Fruit fly (Drosophila melanogaster) whole organism, embryonic: Measurements from ENCODE around the gene shv.

Experiments used
- Aef1 ChIP-seq: fragments of 200-800 bp; sonication (Bioruptor generic); IDR thresholded peaks from 3 replicates; pipeline ENCODE4 v1.3.6; 2022; ENCODE audit warnings: missing biosample characterization, missing genetic modification characterization
- BEAF-32 ChIP-seq: fragments of 200-800 bp; sonication (Bioruptor generic); optimal IDR thresholded peaks from 3 replicates; lab custom pipeline; 2017; ENCODE audit warnings: missing biosample characterization, missing genetic modification characterization, mild to moderate bottlenecking, moderate library complexity, missing genetic modification reagents
- CG11504 ChIP-seq: fragments of 200-800 bp; sonication (Bioruptor generic); optimal IDR thresholded peaks from 3 replicates; lab custom pipeline; 2019; ENCODE audit warnings: missing biosample characterization, mild to moderate bottlenecking, missing genetic modification characterization, moderate library complexity
- CG13296 ChIP-seq: fragments of 200-800 bp; sonication (Bioruptor generic); optimal IDR thresholded peaks from 3 replicates; lab custom pipeline; 2018; ENCODE audit warnings: missing biosample characterization, mild to moderate bottlenecking, missing genetic modification characterization
- CG13775 ChIP-seq: fragments of 200-800 bp; sonication (Bioruptor generic); optimal IDR thresholded peaks from 3 replicates; lab custom pipeline; 2017; ENCODE audit warnings: missing biosample characterization, mild to moderate bottlenecking, missing genetic modification characterization
- CG14050 ChIP-seq: fragments of 200-800 bp; sonication (Bioruptor generic); IDR thresholded peaks from 3 replicates; pipeline ENCODE4 v1.3.6; 2022; ENCODE audit warnings: missing biosample characterization, missing genetic modification characterization
- CG15514 ChIP-seq: fragments of 200-800 bp; sonication (Bioruptor generic); optimal IDR thresholded peaks from 3 replicates; lab custom pipeline; 2017; ENCODE audit warnings: missing biosample characterization, missing genetic modification characterization, mild to moderate bottlenecking, moderate library complexity, missing genetic modification reagents
- CG1602 ChIP-seq: fragments of 200-800 bp; sonication (Bioruptor generic); optimal IDR thresholded peaks from 3 replicates; lab custom pipeline; 2016; ENCODE audit warnings: missing biosample characterization, missing genetic modification characterization
- CG1647 ChIP-seq: fragments of 200-800 bp; sonication (Bioruptor generic); optimal IDR thresholded peaks from 3 replicates; lab custom pipeline; 2016; ENCODE audit warnings: missing biosample characterization, missing genetic modification characterization
- CG17568 ChIP-seq: fragments of 200-800 bp; sonication (Bioruptor generic); optimal IDR thresholded peaks from 2 replicates; lab custom pipeline; 2018; ENCODE audit warnings: missing biosample characterization, mild to moderate bottlenecking, missing genetic modification characterization, moderate library complexity
- CG18262 ChIP-seq: fragments of 200-800 bp; optimal IDR thresholded peaks from 3 replicates; lab custom pipeline; 2019; ENCODE audit warnings: missing biosample characterization, mild to moderate bottlenecking, missing genetic modification characterization, moderate library complexity
- CG2202 ChIP-seq: fragments of 200-800 bp; sonication (Bioruptor generic); optimal IDR thresholded peaks from 2 replicates; lab custom pipeline; 2018; ENCODE audit warnings: missing biosample characterization, mild to moderate bottlenecking, missing genetic modification characterization
- CG33213 ChIP-seq: fragments of 200-800 bp; sonication (Bioruptor generic); optimal IDR thresholded peaks from 3 replicates; lab custom pipeline; 2016; ENCODE audit warnings: missing biosample characterization, missing genetic modification characterization
- CG6791 ChIP-seq: fragments of 200-800 bp; sonication (Bioruptor generic); IDR thresholded peaks from 3 replicates; pipeline ENCODE4 v1.3.6; 2022; ENCODE audit warnings: missing biosample characterization, missing genetic modification characterization; ENCODE audit not compliant: partially characterized antibody
- CG8388 ChIP-seq: fragments of 200-800 bp; sonication (Bioruptor generic); optimal IDR thresholded peaks from 2 replicates; lab custom pipeline; 2019; ENCODE audit warnings: missing biosample characterization, mild to moderate bottlenecking, missing genetic modification characterization, moderate library complexity
- CG8765 ChIP-seq: fragments of 200-800 bp; sonication (Bioruptor generic); IDR thresholded peaks from 2 replicates; pipeline ENCODE4 v1.3.6; 2022; ENCODE audit warnings: missing biosample characterization, missing genetic modification characterization
- D ChIP-seq, 2 experiments: fragments of 200-800 bp in 1 of 2; fragments of >200 bp in 1 of 2; sonication (Bioruptor generic) in 1 of 2; optimal IDR thresholded peaks; 2 replicates in 1 of 2; 3 replicates in 1 of 2; lab custom pipeline; 2017; ENCODE audit warnings: mild to moderate bottlenecking in 1 of 2, missing biosample characterization in 1 of 2, missing genetic modification characterization in 1 of 2, missing genetic modification reagents in 1 of 2
- Dad ChIP-seq: fragments of 200-800 bp; sonication (Bioruptor generic); optimal IDR thresholded peaks from 3 replicates; lab custom pipeline; 2016; ENCODE audit warnings: missing biosample characterization, missing genetic modification characterization
- Dfd ChIP-seq, 2 experiments: fragments of >200 bp; optimal IDR thresholded peaks; 2 replicates each; lab custom pipeline; 2017; ENCODE audit warnings: missing biosample characterization in 2 of 2, missing genetic modification characterization in 2 of 2
- Gsc ChIP-seq: fragments of 200-800 bp; sonication (Bioruptor generic); IDR thresholded peaks from 2 replicates; pipeline ENCODE4 v1.3.6; 2022; ENCODE audit warnings: missing biosample characterization, missing genetic modification characterization
- Kr ChIP-seq: fragments of 200-800 bp; sonication (Bioruptor generic); optimal IDR thresholded peaks from 2 replicates; lab custom pipeline; 2017; ENCODE audit warnings: missing biosample characterization, mild to moderate bottlenecking, missing genetic modification characterization
- Max ChIP-seq: fragments of 200-800 bp; sonication (Bioruptor generic); optimal IDR thresholded peaks from 2 replicates; lab custom pipeline; 2016; ENCODE audit warnings: missing biosample characterization, mild to moderate bottlenecking, missing genetic modification characterization
- Pdp1 ChIP-seq, 2 experiments: fragments of 200-800 bp; sonication (Bioruptor generic); optimal IDR thresholded peaks; 3 replicates each; lab custom pipeline; 2016; ENCODE audit warnings: missing biosample characterization in 2 of 2, missing genetic modification characterization in 2 of 2, mild to moderate bottlenecking in 1 of 2, moderate library complexity in 1 of 2
- Ravus ChIP-seq: fragments of 200-800 bp; sonication (Bioruptor generic); IDR thresholded peaks from 2 replicates; pipeline ENCODE4 v1.3.6; 2022; ENCODE audit warnings: missing biosample characterization, missing genetic modification characterization
- Side ChIP-seq: fragments of 200-800 bp; sonication (Bioruptor generic); optimal IDR thresholded peaks from 2 replicates; lab custom pipeline; 2016; ENCODE audit warnings: missing biosample characterization, missing genetic modification characterization
- Xrp1 ChIP-seq: fragments of 200-800 bp; sonication (Bioruptor generic); IDR thresholded peaks from 2 replicates; pipeline ENCODE4 v1.3.6; 2022; ENCODE audit warnings: missing biosample characterization, missing genetic modification characterization
- amos ChIP-seq: fragments of 200-800 bp; sonication (Bioruptor generic); IDR thresholded peaks from 2 replicates; pipeline ENCODE4 v1.3.6; 2022; ENCODE audit warnings: missing biosample characterization, missing genetic modification characterization; ENCODE audit not compliant: partially characterized antibody
- az2 ChIP-seq: fragments of 200-800 bp; sonication (Bioruptor generic); optimal IDR thresholded peaks from 3 replicates; lab custom pipeline; 2016; ENCODE audit warnings: missing biosample characterization, missing genetic modification characterization
- bbx ChIP-seq: fragments of 200-800 bp; sonication (Bioruptor generic); IDR thresholded peaks from 2 replicates; pipeline ENCODE4 v1.3.6; 2022; ENCODE audit warnings: missing biosample characterization, missing genetic modification characterization; ENCODE audit not compliant: partially characterized antibody
- chinmo ChIP-seq: fragments of 200-800 bp; sonication (Bioruptor generic); IDR thresholded peaks from 4 replicates; pipeline ENCODE4 v1.3.6; 2022; ENCODE audit warnings: missing biosample characterization, missing genetic modification characterization; ENCODE audit not compliant: partially characterized antibody
- crc ChIP-seq: fragments of 200-800 bp; sonication (Bioruptor generic); optimal IDR thresholded peaks from 2 replicates; lab custom pipeline; 2016; ENCODE audit warnings: missing biosample characterization, missing genetic modification characterization
- disco-r ChIP-seq: fragments of 200-800 bp; sonication (Bioruptor generic); optimal IDR thresholded peaks from 2 replicates; lab custom pipeline; 2016; ENCODE audit warnings: missing biosample characterization, missing genetic modification characterization
- dmrt11E ChIP-seq: fragments of 200-800 bp; sonication (Bioruptor generic); optimal IDR thresholded peaks from 3 replicates; lab custom pipeline; 2018; ENCODE audit warnings: missing biosample characterization, mild to moderate bottlenecking, missing genetic modification characterization, moderate library complexity
- gem ChIP-seq: fragments of 200-800 bp; sonication (Bioruptor generic); optimal IDR thresholded peaks from 2 replicates; lab custom pipeline; 2019; ENCODE audit warnings: missing biosample characterization, mild to moderate bottlenecking, missing genetic modification characterization, moderate library complexity
- kay ChIP-seq: fragments of 200-800 bp; sonication (Bioruptor generic); optimal IDR thresholded peaks from 2 replicates; lab custom pipeline; 2016; ENCODE audit warnings: missing biosample characterization, missing genetic modification characterization
- lov ChIP-seq, 2 experiments: fragments of 200-800 bp in 1 of 2; fragments of >200 bp in 1 of 2; sonication (Bioruptor generic) in 1 of 2; IDR thresholded peaks in 1 of 2; optimal IDR thresholded peaks in 1 of 2; 2 replicates in 1 of 2; 3 replicates in 1 of 2; pipeline versions ENCODE4 v1.3.6 to Lab custom; 2017 to 2022; ENCODE audit warnings: missing biosample characterization in 1 of 2, missing genetic modification characterization in 1 of 2
- nom ChIP-seq: fragments of 200-800 bp; sonication (Bioruptor generic); optimal IDR thresholded peaks from 2 replicates; lab custom pipeline; 2017; ENCODE audit warnings: missing biosample characterization, missing genetic modification characterization, mild to moderate bottlenecking, moderate library complexity, missing genetic modification reagents
- phol ChIP-seq: fragments of 200-800 bp; sonication (Bioruptor generic); optimal IDR thresholded peaks from 3 replicates; lab custom pipeline; 2018; ENCODE audit warnings: missing biosample characterization, mild to moderate bottlenecking, missing genetic modification characterization, moderate library complexity
- pros ChIP-seq: fragments of 200-800 bp; sonication (Bioruptor generic); optimal IDR thresholded peaks from 3 replicates; lab custom pipeline; 2019; ENCODE audit warnings: missing biosample characterization, mild to moderate bottlenecking, missing genetic modification characterization, moderate library complexity
- row ChIP-seq: fragments of 200-800 bp; sonication (Bioruptor generic); IDR thresholded peaks from 3 replicates; pipeline ENCODE4 v1.3.6; 2022; ENCODE audit warnings: missing biosample characterization, missing genetic modification characterization
- sqz ChIP-seq: fragments of 200-800 bp; sonication (Bioruptor generic); optimal IDR thresholded peaks from 3 replicates; lab custom pipeline; 2018; ENCODE audit warnings: missing biosample characterization, mild to moderate bottlenecking, missing genetic modification characterization
- stc ChIP-seq: fragments of 200-800 bp; sonication (Bioruptor generic); IDR thresholded peaks from 2 replicates; pipeline ENCODE4 v1.3.6; 2022; ENCODE audit warnings: missing biosample characterization, missing genetic modification characterization
- stwl ChIP-seq: fragments of 200-800 bp; sonication (Bioruptor generic); optimal IDR thresholded peaks from 3 replicates; lab custom pipeline; 2018; ENCODE audit warnings: missing biosample characterization, mild to moderate bottlenecking, missing genetic modification characterization, moderate library complexity
- sug ChIP-seq: fragments of 200-800 bp; optimal IDR thresholded peaks from 2 replicates; lab custom pipeline; 2019; ENCODE audit warnings: missing biosample characterization, mild to moderate bottlenecking, missing genetic modification characterization, moderate library complexity
- tin ChIP-seq: fragments of 200-800 bp; sonication (Bioruptor generic); optimal IDR thresholded peaks from 3 replicates; lab custom pipeline; 2016; ENCODE audit warnings: missing biosample characterization, missing genetic modification characterization
- tio ChIP-seq: fragments of 200-800 bp; sonication (Bioruptor generic); optimal IDR thresholded peaks from 2 replicates; lab custom pipeline; 2017; ENCODE audit warnings: missing biosample characterization, missing genetic modification characterization, inconsistent platforms
- trh ChIP-seq: fragments of 200-800 bp; sonication (Bioruptor generic); optimal IDR thresholded peaks from 2 replicates; lab custom pipeline; 2016; ENCODE audit warnings: missing biosample characterization, missing genetic modification characterization

The shv gene

dm6 chr2L:440638-441454 lies 12.1 kb upstream of the shv start (continued):
- TF ChIP-seq CG8765 (GFP tag; lab: Robert Waterston, UW) (peak; percentile 14; the same call in 1 of the 2 replicates), disco-r (no peak), trh (no peak), CG11504 (tag; lab: Kevin White, UChicago) (peak; percentile 39), Side (no peak), D (optimal IDR thresholded peaks at IDR 0.05; lab: Kevin White, UChicago) (no peak), D (GFP tag; optimal IDR thresholded peaks at IDR 0.05; lab: Kevin White, UChicago) (peak; percentile 66), tio (GFP tag; lab: Kevin White, UChicago) (peak; percentile 55), pros (GFP tag; lab: Kevin White, UChicago) (peak; percentile 76), CG6791 (GFP tag; lab: Robert Waterston, UW) (no peak), CG14050 (GFP tag; lab: Robert Waterston, UW) (no peak), stc (GFP tag; lab: Robert Waterston, UW) (no peak), CG33213 (GFP tag; lab: Kevin White, UChicago) (no peak), dmrt11E (tag; lab: Kevin White, UChicago) (peak; percentile 96), bbx (GFP tag; lab: Robert Waterston, UW) (no peak), Dad (GFP tag; lab: Kevin White, UChicago) (no peak), kay (no peak), CG15514 (no peak), tin (GFP tag; lab: Kevin White, UChicago) (peak; percentile 20), sug (tag; lab: Kevin White, UChicago) (no peak), CG13296 (GFP tag; lab: Kevin White, UChicago) (no peak), row (peak; percentile 54), Dfd (GFP tag; optimal IDR thresholded peaks at IDR 0.05; lab: Kevin White, UChicago) (no peak), sqz (GFP tag; lab: Kevin White, UChicago) (peak; percentile 72), BEAF-32 (GFP tag; lab: Kevin White, UChicago) (no peak), phol (tag; lab: Kevin White, UChicago) (peak; percentile 79), chinmo (GFP tag; lab: Robert Waterston, UW) (no peak), Pdp1 (GFP tag; optimal IDR thresholded peaks at IDR 0.05; lab: Kevin White, UChicago) (no peak), crc (no peak), CG2202 (tag; lab: Kevin White, UChicago) (peak; percentile 58), Gsc (no peak), nom (GFP tag; lab: Kevin White, UChicago) (peak; percentile 75), Ravus (no peak), amos (GFP tag; lab: Robert Waterston, UW) (no peak), Aef1 (GFP tag; lab: Robert Waterston, UW) (no peak), lov (optimal IDR thresholded peaks at IDR 0.05; lab: Kevin White, UChicago) (no peak), lov (GFP tag; IDR thresholded peaks at IDR 0.05; lab: Robert Waterston, UW) (no peak), gem (tag; lab: Kevin White, UChicago) (peak; percentile 81), CG13775 (GFP tag; lab: Kevin White, UChicago) (peak; percentile 68), CG18262 (tag; lab: Kevin White, UChicago) (peak; percentile 89), CG1647 (no peak), Kr (GFP tag; lab: Kevin White, UChicago) (peak; percentile 18), CG17568 (GFP tag; lab: Kevin White, UChicago) (no peak), az2 (GFP tag; lab: Kevin White, UChicago) (peak; percentile 30), CG8388 (GFP tag; lab: Kevin White, UChicago) (peak; percentile 58), stwl (tag; lab: Kevin White, UChicago) (peak; percentile 21), Xrp1 (GFP tag; lab: Robert Waterston, UW) (peak; percentile 78), Max (GFP tag; lab: Kevin White, UChicago) (peak; percentile 4), CG1602 (peak; percentile 42)
